Fruit fly (Drosophila melanogaster): ENCODE measurements around the gene Regnase-1.

Gene Regnase-1

dm6 chr3R:20007399-20008285 is 28.2 kb downstream of the Regnase-1 start:
- TF ChIP-seq Vsx2 (GFP tag; optimal IDR thresholded peaks at IDR 0.05; ENCODE audit: partially characterized antibody) (no peak), HLH106 (tag; optimal IDR thresholded peaks at IDR 0.05) (no peak), br (GFP tag; optimal IDR thresholded peaks at IDR 0.05) (no peak), fru (GFP tag; optimal IDR thresholded peaks at IDR 0.05) (no peak), foxo (GFP tag; optimal IDR thresholded peaks at IDR 0.05) (no peak), Myc (optimal IDR thresholded peaks at IDR 0.05) (no peak), N (GFP tag; optimal IDR thresholded peaks at IDR 0.05) (no peak), pan (optimal IDR thresholded peaks at IDR 0.05) (no peak), Hr83 (GFP tag; optimal IDR thresholded peaks at IDR 0.05; ENCODE audit: poor library complexity, severe bottlenecking) (no peak), psq (GFP tag; optimal IDR thresholded peaks at IDR 0.05) (no peak), rgr (GFP tag; optimal IDR thresholded peaks at IDR 0.05) (no peak), sv (GFP tag; optimal IDR thresholded peaks at IDR 0.05) (no peak), CG9705 (GFP tag; optimal IDR thresholded peaks at IDR 0.05) (no peak), dl (GFP tag; optimal IDR thresholded peaks at IDR 0.05; ENCODE audit: insufficient read depth in 1 of 2, partially characterized antibody in 2 of 2) (no peak), h (GFP tag; optimal IDR thresholded peaks at IDR 0.05) (no peak)

- TF ChIP-seq sv (GFP tag; optimal IDR thresholded peaks at IDR 0.05) (no peak), N (GFP tag; optimal IDR thresholded peaks at IDR 0.05) (no peak), fru (GFP tag; optimal IDR thresholded peaks at IDR 0.05) (no peak), Abd-B (GFP tag; optimal IDR thresholded peaks at IDR 0.05) (no peak), brk (GFP tag; optimal IDR thresholded peaks at IDR 0.05) (no peak), ey (GFP tag; optimal IDR thresholded peaks at IDR 0.05) (no peak), h (GFP tag; optimal IDR thresholded peaks at IDR 0.05) (no peak), lola (GFP tag; optimal IDR thresholded peaks at IDR 0.05) (no peak), Jra (GFP tag; optimal IDR thresholded peaks at IDR 0.05) (no peak), dl (GFP tag; optimal IDR thresholded peaks at IDR 0.05; ENCODE audit: insufficient read depth in 1 of 2, partially characterized antibody in 2 of 2) (no peak), CG9705 (GFP tag; optimal IDR thresholded peaks at IDR 0.05) (no peak)
Measured at dm6 chr3R:20006617-20007016, 29.2 kb downstream of the Regnase-1 start.

dm6 chr3R:20004697-20005096 is 31.2 kb downstream of the Regnase-1 start:
- no peak for TF ChIP-seq brk (GFP tag; optimal IDR thresholded peaks at IDR 0.05)
- TF ChIP-seq dl (GFP tag; optimal IDR thresholded peaks at IDR 0.05; ENCODE audit: insufficient read depth in 1 of 2, partially characterized antibody in 2 of 2) = no peak
- no peak for TF ChIP-seq Hr83 (GFP tag; optimal IDR thresholded peaks at IDR 0.05; ENCODE audit: poor library complexity, severe bottlenecking)
- no peak for TF ChIP-seq Sp1 (GFP tag; optimal IDR thresholded peaks at IDR 0.05)
- no peak for TF ChIP-seq ey (GFP tag; optimal IDR thresholded peaks at IDR 0.05)
- TF ChIP-seq Mio (GFP tag; optimal IDR thresholded peaks at IDR 0.05) = no peak
- no peak for TF ChIP-seq Vsx2 (GFP tag; optimal IDR thresholded peaks at IDR 0.05; ENCODE audit: partially characterized antibody)
- TF ChIP-seq psq (GFP tag; optimal IDR thresholded peaks at IDR 0.05) = no peak
- no peak for TF ChIP-seq Myc (optimal IDR thresholded peaks at IDR 0.05)
- no peak for TF ChIP-seq jim (GFP tag; optimal IDR thresholded peaks at IDR 0.05)
- TF ChIP-seq Jra (GFP tag; optimal IDR thresholded peaks at IDR 0.05) = no peak
- TF ChIP-seq Dfd (GFP tag; optimal IDR thresholded peaks at IDR 0.05) = no peak
- TF ChIP-seq CG9705 (GFP tag; optimal IDR thresholded peaks at IDR 0.05) = no peak
- TF ChIP-seq pan (optimal IDR thresholded peaks at IDR 0.05) = no peak
- TF ChIP-seq CrebA (GFP tag; optimal IDR thresholded peaks at IDR 0.05; ENCODE audit: borderline replicate concordance) = no peak
- TF ChIP-seq usp (GFP tag; optimal IDR thresholded peaks at IDR 0.05) = no peak
- TF ChIP-seq sage (GFP tag; optimal IDR thresholded peaks at IDR 0.05) = no peak
- TF ChIP-seq tai (GFP tag; optimal IDR thresholded peaks at IDR 0.05) = no peak
- no peak for TF ChIP-seq N (GFP tag; optimal IDR thresholded peaks at IDR 0.05)

- TF ChIP-seq sv (GFP tag; optimal IDR thresholded peaks at IDR 0.05) (no peak), dmrt93B (GFP tag; optimal IDR thresholded peaks at IDR 0.05) (peak; percentile 26), pan (optimal IDR thresholded peaks at IDR 0.05) (no peak), Sp1 (GFP tag; optimal IDR thresholded peaks at IDR 0.05) (peak; percentile 43), Hnf4 (GFP tag; optimal IDR thresholded peaks at IDR 0.05) (peak; percentile 6), Dfd (GFP tag; optimal IDR thresholded peaks at IDR 0.05) (no peak), foxo (GFP tag; optimal IDR thresholded peaks at IDR 0.05) (peak in 1 of 2 experiments; percentile 31), br (GFP tag; optimal IDR thresholded peaks at IDR 0.05) (peak; percentile 8), ey (GFP tag; optimal IDR thresholded peaks at IDR 0.05) (no peak), Hr78 (GFP tag; optimal IDR thresholded peaks at IDR 0.05) (no peak), woc (GFP tag; optimal IDR thresholded peaks at IDR 0.05) (peak; percentile 78), Rel (GFP tag; optimal IDR thresholded peaks at IDR 0.05) (no peak), Rel (tag; optimal IDR thresholded peaks at IDR 0.05) (no peak), HLH106 (tag; optimal IDR thresholded peaks at IDR 0.05) (peak; percentile 38), OdsH (GFP tag; optimal IDR thresholded peaks at IDR 0.05) (peak; percentile 9), Hr83 (GFP tag; optimal IDR thresholded peaks at IDR 0.05; ENCODE audit: poor library complexity, severe bottlenecking) (no peak), psq (GFP tag; optimal IDR thresholded peaks at IDR 0.05) (peak; percentile 37), Dif (GFP tag; optimal IDR thresholded peaks at IDR 0.05; ENCODE audit: partially characterized antibody) (no peak), fru (GFP tag; optimal IDR thresholded peaks at IDR 0.05) (peak; percentile 44), rgr (GFP tag; optimal IDR thresholded peaks at IDR 0.05) (peak; percentile 17), h (GFP tag; optimal IDR thresholded peaks at IDR 0.05) (peak; percentile 23), lola (GFP tag; optimal IDR thresholded peaks at IDR 0.05) (no peak), jim (GFP tag; optimal IDR thresholded peaks at IDR 0.05) (no peak)
Measured at dm6 chr3R:20001595-20001997, 34.3 kb downstream of the Regnase-1 start.

Measured in whole organism, wandering third instar larva.